Fruit fly (Drosophila melanogaster): ENCODE measurements around the gene Gr64c.

The Gr64c gene

dm6 chr3L:3983466-3983946 is 44.9 kb upstream of the Gr64c start, which contains the start of gene scrt (continued):
- TF ChIP-seq amos (GFP tag; IDR thresholded peaks at IDR 0.05; ENCODE audit: partially characterized antibody) (peak; percentile 51), CG1832 (GFP tag; optimal IDR thresholded peaks at IDR 0.05) (no peak), D19A (tag; optimal IDR thresholded peaks at IDR 0.05) (peak; percentile 12), CG7357 (GFP tag; IDR thresholded peaks at IDR 0.05) (no peak), CG6791 (GFP tag; IDR thresholded peaks at IDR 0.05; ENCODE audit: partially characterized antibody) (0 out of 3 replicates have a peak, but pooled peaks have one; percentile 49), tll (GFP tag; optimal IDR thresholded peaks at IDR 0.05) (peak in 1 of 2 experiments; percentile 50), phol (tag; optimal IDR thresholded peaks at IDR 0.05) (peak; percentile 86), CG10462 (GFP tag; optimal IDR thresholded peaks at IDR 0.05) (no peak), CG11093 (GFP tag; IDR thresholded peaks at IDR 0.05) (no peak), YL-1 (GFP tag; optimal IDR thresholded peaks at IDR 0.05) (no peak), CG1792 (GFP tag; optimal IDR thresholded peaks at IDR 0.05) (peak; percentile 79), Meics (GFP tag; optimal IDR thresholded peaks at IDR 0.05) (peak; percentile 35), sna (GFP tag; IDR thresholded peaks at IDR 0.05; ENCODE audit: partially characterized antibody) (peak; percentile 66), CG17612 (GFP tag; IDR thresholded peaks at IDR 0.05) (no peak), CG1233 (GFP tag; optimal IDR thresholded peaks at IDR 0.05) (no peak), hb (GFP tag; IDR thresholded peaks at IDR 0.05; ENCODE audit: partially characterized antibody) (0 out of 3 replicates have a peak, but pooled peaks have one; percentile 39), Chrac-16 (GFP tag; optimal IDR thresholded peaks at IDR 0.05) (no peak), lmd (GFP tag; IDR thresholded peaks at IDR 0.05) (peak; percentile 37; the same call in 1 of the 2 replicates), CG1602 (GFP tag; optimal IDR thresholded peaks at IDR 0.05) (peak; percentile 16), rib (GFP tag; IDR thresholded peaks at IDR 0.05) (no peak), h (optimal IDR thresholded peaks at IDR 0.05) (no peak), CG11723 (GFP tag; optimal IDR thresholded peaks at IDR 0.05) (peak; percentile 21), sqz (GFP tag; optimal IDR thresholded peaks at IDR 0.05) (no peak), CG17385 (GFP tag; optimal IDR thresholded peaks at IDR 0.05) (peak; percentile 16), Ptx1 (GFP tag; IDR thresholded peaks at IDR 0.05) (no peak), CG10209 (GFP tag; optimal IDR thresholded peaks at IDR 0.05) (peak; percentile 29), MBD-R2 (GFP tag; IDR thresholded peaks at IDR 0.05) (no peak), Opbp (GFP tag; IDR thresholded peaks at IDR 0.05; ENCODE audit: partially characterized antibody) (0 out of 3 replicates have a peak, but pooled peaks have one; percentile 21), CG11504 (tag; optimal IDR thresholded peaks at IDR 0.05) (peak; percentile 61), slbo (GFP tag; IDR thresholded peaks at IDR 0.05) (no peak), CG4404 (GFP tag; IDR thresholded peaks at IDR 0.05) (peak; percentile 77), CG13775 (GFP tag; optimal IDR thresholded peaks at IDR 0.05) (peak; percentile 86), pzg (GFP tag; optimal IDR thresholded peaks at IDR 0.05) (no peak), CG12942 (GFP tag; optimal IDR thresholded peaks at IDR 0.05) (no peak), CG17912 (GFP tag; optimal IDR thresholded peaks at IDR 0.05) (no peak), Adf1 (GFP tag; IDR thresholded peaks at IDR 0.05) (no peak), CG9609 (GFP tag; optimal IDR thresholded peaks at IDR 0.05) (peak; percentile 21), Ets65A (GFP tag) (peak; percentile 82), CG12659 (GFP tag; optimal IDR thresholded peaks at IDR 0.05) (peak; percentile 35), ttk (GFP tag; IDR thresholded peaks at IDR 0.05) (no peak), CG4854 (GFP tag; optimal IDR thresholded peaks at IDR 0.05) (no peak), bcd (GFP tag; optimal IDR thresholded peaks at IDR 0.05) (peak; percentile 33), C15 (GFP tag; IDR thresholded peaks at IDR 0.05) (no peak), CG17829 (tag; optimal IDR thresholded peaks at IDR 0.05) (peak; percentile 66), gce (GFP tag; IDR thresholded peaks at IDR 0.05) (0 out of 3 replicates have a peak, but pooled peaks have one; percentile 21), Hr39 (optimal IDR thresholded peaks at IDR 0.05) (no peak), cwo (GFP tag; optimal IDR thresholded peaks at IDR 0.05) (no peak), ap (GFP tag; IDR thresholded peaks at IDR 0.05) (no peak), esg (GFP tag; conservative IDR thresholded peaks at IDR 0.05) (no peak), CG17568 (GFP tag; optimal IDR thresholded peaks at IDR 0.05) (no peak), NK7.1 (GFP tag; optimal IDR thresholded peaks at IDR 0.05) (no peak)

Data from whole organism, embryonic.